Fruit fly (Drosophila melanogaster): ENCODE results near the gene CG5861.

DNA sequence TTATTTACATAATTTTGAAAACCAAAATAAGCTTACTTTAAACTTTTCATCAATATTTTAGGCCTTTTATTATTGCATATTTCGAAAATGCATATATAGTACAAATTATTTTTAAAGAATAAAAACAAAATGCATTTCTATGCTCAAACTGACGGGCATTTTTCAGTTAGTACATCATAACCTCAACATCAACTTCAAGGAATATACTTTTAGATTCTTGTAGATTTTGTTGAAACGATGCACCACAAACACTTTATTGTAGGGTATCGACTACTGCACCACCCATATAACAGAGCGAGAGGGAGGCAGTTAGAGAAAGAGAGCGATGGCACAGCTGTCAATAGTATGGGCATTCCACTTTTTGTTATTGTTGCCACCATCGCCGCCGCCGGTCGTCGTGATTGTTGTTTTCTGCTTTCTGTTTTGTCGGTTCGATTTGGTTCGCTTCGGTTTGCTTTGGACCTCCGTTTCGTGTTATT is 27.3 kb downstream of the CG5861 start:
- TF ChIP-seq psq (optimal IDR thresholded peaks at IDR 0.05), result no peak
- no peak for TF ChIP-seq CG8478 (optimal IDR thresholded peaks at IDR 0.05)
- no peak for TF ChIP-seq Dll (optimal IDR thresholded peaks at IDR 0.05)
